Worm (Caenorhabditis elegans): ENCODE results near the gene cest-13.

cest-13 gene

ce11 chrX:13746661-13747365 is 13.2 kb upstream of the cest-13 start, which contains the start of gene nhr-71:
TSS of gene nhr-71 (plus strand) at chrX:13747315.
- TF ChIP-seq tbx-2 (tag; optimal IDR thresholded peaks at IDR 0.05), result peak; percentile 31
- TF ChIP-seq fkh-10 (GFP tag; optimal IDR thresholded peaks at IDR 0.05), result no peak

- TF ChIP-seq madf-2 (tag; optimal IDR thresholded peaks at IDR 0.05), result no peak
- no peak for TF ChIP-seq pag-3 (tag; optimal IDR thresholded peaks at IDR 0.05; ENCODE audit: borderline replicate concordance)
- no peak for TF ChIP-seq zip-5 (tag; optimal IDR thresholded peaks at IDR 0.05)
- no peak for TF ChIP-seq ceh-45 (GFP tag; IDR thresholded peaks at IDR 0.05)
- TF ChIP-seq ama-1 (optimal IDR thresholded peaks at IDR 0.05), result no peak
- TF ChIP-seq unc-86 (tag; optimal IDR thresholded peaks at IDR 0.05), result no peak
- TF ChIP-seq eyg-1 (tag; optimal IDR thresholded peaks at IDR 0.05), result no peak
- no peak for TF ChIP-seq ceh-9 (tag; optimal IDR thresholded peaks at IDR 0.05)
- no peak for TF ChIP-seq npax-4 (tag; optimal IDR thresholded peaks at IDR 0.05)
- TF ChIP-seq ahr-1 (tag; optimal IDR thresholded peaks at IDR 0.05), result no peak
- no peak for TF ChIP-seq gmeb-2 (tag; optimal IDR thresholded peaks at IDR 0.05)
- no peak for TF ChIP-seq odd-2 (tag; optimal IDR thresholded peaks at IDR 0.05)
- no peak for TF ChIP-seq tbx-7 (tag; optimal IDR thresholded peaks at IDR 0.05)
- TF ChIP-seq nhr-232 (tag; optimal IDR thresholded peaks at IDR 0.05), result no peak
- no peak for TF ChIP-seq ztf-16 (tag; optimal IDR thresholded peaks at IDR 0.05)
- no peak for TF ChIP-seq dmd-4 (tag; optimal IDR thresholded peaks at IDR 0.05; ENCODE audit: borderline replicate concordance)
Measured at ce11 chrX:13747997-13748396, 12.0 kb upstream of the cest-13 start.

- TF ChIP-seq lin-11 (tag; optimal IDR thresholded peaks at IDR 0.05), result no peak
- TF ChIP-seq nfya-1 (tag; optimal IDR thresholded peaks at IDR 0.05), result peak; percentile 2
Measured at ce11 chrX:13752822-13753581, 7.0 kb upstream of the cest-13 start.

- TF ChIP-seq syd-9 (tag; optimal IDR thresholded peaks at IDR 0.05) (peak; percentile 3), lin-11 (tag; optimal IDR thresholded peaks at IDR 0.05) (no peak), pha-4 (tag; optimal IDR thresholded peaks at IDR 0.05) (no peak), nhr-232 (tag; optimal IDR thresholded peaks at IDR 0.05) (no peak), hlh-30 (tag; optimal IDR thresholded peaks at IDR 0.05; ENCODE audit: insufficient read depth) (peak; percentile 17), ceh-31 (tag; optimal IDR thresholded peaks at IDR 0.05) (no peak), pax-1 (tag; optimal IDR thresholded peaks at IDR 0.05) (no peak), eyg-1 (tag; optimal IDR thresholded peaks at IDR 0.05) (no peak), ceh-18 (tag; optimal IDR thresholded peaks at IDR 0.05) (peak; percentile 46), ceh-9 (tag; optimal IDR thresholded peaks at IDR 0.05) (no peak), rnt-1 (tag; optimal IDR thresholded peaks at IDR 0.05) (no peak), unc-42 (tag; optimal IDR thresholded peaks at IDR 0.05) (peak; percentile 42), hlh-15 (tag; optimal IDR thresholded peaks at IDR 0.05) (no peak), ceh-30 (tag; optimal IDR thresholded peaks at IDR 0.05) (no peak)
Measured at ce11 chrX:13754498-13754897, 5.5 kb upstream of the cest-13 start.

ce11 chrX:13755469-13755868 is 4.6 kb upstream of the cest-13 start, which contains the start of gene aakb-1:
TSS of gene aakb-1 (plus strand) at chrX:13755769.
- TF ChIP-seq C38D4.7 (GFP tag; optimal IDR thresholded peaks at IDR 0.05) (no peak), hlh-6 (tag; optimal IDR thresholded peaks at IDR 0.05) (no peak), pax-1 (tag; optimal IDR thresholded peaks at IDR 0.05) (no peak), pat-9 (tag; optimal IDR thresholded peaks at IDR 0.05) (no peak), mec-3 (tag; optimal IDR thresholded peaks at IDR 0.05; ENCODE audit: borderline replicate concordance) (no peak), ceh-48 (tag; optimal IDR thresholded peaks at IDR 0.05) (no peak), C08G9.2 (tag; optimal IDR thresholded peaks at IDR 0.05) (no peak), rnt-1 (tag; optimal IDR thresholded peaks at IDR 0.05) (no peak)

Data from whole organism, late embryonic.